Fruit fly (Drosophila melanogaster) whole organism, prepupa: Measurements from ENCODE around the gene Vlet.
A peak's percentile ranks its signal among the peaks of the same experiment; 100 is the strongest.

ENCODE experiments used
- CG10631 ChIP-seq: fragments of 200-800 bp; sonication (Bioruptor generic); optimal IDR thresholded peaks from 2 replicates; lab custom pipeline; 2016; ENCODE audit warnings: missing biosample characterization, missing genetic modification characterization
- CG10669 ChIP-seq: fragments of 200-800 bp; sonication (Bioruptor generic); optimal IDR thresholded peaks from 3 replicates; lab custom pipeline; 2018; ENCODE audit warnings: missing biosample characterization, mild to moderate bottlenecking, missing genetic modification characterization, moderate library complexity
- CG11294 ChIP-seq: fragments of 200-800 bp; sonication (Bioruptor generic); IDR thresholded peaks from 2 replicates; pipeline ENCODE4 v1.3.6; 2022; ENCODE audit warnings: missing biosample characterization, missing genetic modification characterization
- CG11902 ChIP-seq: fragments of 200-800 bp; sonication (Bioruptor generic); optimal IDR thresholded peaks from 3 replicates; lab custom pipeline; 2016; ENCODE audit warnings: missing biosample characterization, missing genetic modification characterization
- CG15336 ChIP-seq: fragments of 200-800 bp; sonication (Bioruptor generic); IDR thresholded peaks from 2 replicates; pipeline ENCODE4 v1.3.6; 2022; ENCODE audit warnings: missing biosample characterization, missing genetic modification characterization
- CG1621 ChIP-seq: fragments of 200-800 bp; sonication (Bioruptor generic); optimal IDR thresholded peaks from 3 replicates; lab custom pipeline; 2018; ENCODE audit warnings: missing biosample characterization, mild to moderate bottlenecking, missing genetic modification characterization
- CG16779 ChIP-seq: fragments of 200-800 bp; sonication (Bioruptor generic); optimal IDR thresholded peaks from 3 replicates; lab custom pipeline; 2017; ENCODE audit warnings: missing biosample characterization, mild to moderate bottlenecking, missing genetic modification characterization
- CG3032 ChIP-seq: fragments of 200-800 bp; optimal IDR thresholded peaks from 2 replicates; lab custom pipeline; 2019; ENCODE audit warnings: missing biosample characterization, mild to moderate bottlenecking, missing genetic modification characterization, moderate library complexity
- CG31627 ChIP-seq: fragments of 200-800 bp; sonication (Bioruptor generic); optimal IDR thresholded peaks from 3 replicates; lab custom pipeline; 2016; ENCODE audit warnings: missing biosample characterization, missing genetic modification characterization
- CG32006 ChIP-seq: fragments of 200-800 bp; sonication (Bioruptor generic); optimal IDR thresholded peaks from 3 replicates; lab custom pipeline; 2017; ENCODE audit warnings: missing biosample characterization, mild to moderate bottlenecking, missing genetic modification characterization
- CG4318 ChIP-seq: fragments of 200-800 bp; sonication (Bioruptor generic); optimal IDR thresholded peaks from 3 replicates; lab custom pipeline; 2017; ENCODE audit warnings: missing biosample characterization, mild to moderate bottlenecking, missing genetic modification characterization
- CG6163 ChIP-seq: fragments of 200-800 bp; sonication (Bioruptor generic); IDR thresholded peaks from 3 replicates; pipeline ENCODE4 v1.3.6; 2022; ENCODE audit warnings: missing biosample characterization, missing genetic modification characterization
- CG6276 ChIP-seq: fragments of 200-800 bp; sonication (Bioruptor generic); optimal IDR thresholded peaks from 2 replicates; lab custom pipeline; 2017; ENCODE audit warnings: missing biosample characterization, mild to moderate bottlenecking, missing genetic modification characterization
- CG6792 ChIP-seq: fragments of 200-800 bp; sonication (Bioruptor generic); optimal IDR thresholded peaks from 3 replicates; lab custom pipeline; 2016; ENCODE audit warnings: missing biosample characterization, missing genetic modification characterization
- CG6808 ChIP-seq: fragments of 200-800 bp; sonication (Bioruptor generic); optimal IDR thresholded peaks from 3 replicates; lab custom pipeline; 2017; ENCODE audit warnings: missing biosample characterization, missing genetic modification characterization, mild to moderate bottlenecking, moderate library complexity, missing genetic modification reagents
- CG6854 ChIP-seq: fragments of 200-800 bp; sonication (Bioruptor generic); optimal IDR thresholded peaks from 2 replicates; lab custom pipeline; 2017; ENCODE audit warnings: missing biosample characterization, mild to moderate bottlenecking, missing genetic modification characterization
- CG7368 ChIP-seq: fragments of 200-800 bp; sonication (Bioruptor generic); optimal IDR thresholded peaks from 3 replicates; lab custom pipeline; 2016; ENCODE audit warnings: missing biosample characterization, missing genetic modification characterization
- CG8632 ChIP-seq: fragments of 200-800 bp; sonication (Bioruptor generic); optimal IDR thresholded peaks from 3 replicates; lab custom pipeline; 2016; ENCODE audit warnings: missing biosample characterization, missing genetic modification characterization
- CG9139 ChIP-seq: fragments of 200-800 bp; sonication (Bioruptor generic); optimal IDR thresholded peaks from 3 replicates; lab custom pipeline; 2017; ENCODE audit warnings: missing biosample characterization, mild to moderate bottlenecking, missing genetic modification characterization
- Eip75B ChIP-seq: fragments of 200-800 bp; sonication (Bioruptor generic); optimal IDR thresholded peaks from 3 replicates; lab custom pipeline; 2016; ENCODE audit warnings: missing biosample characterization, missing genetic modification characterization
- Eip78C ChIP-seq: fragments of 200-800 bp; sonication (Bioruptor generic); peaks from one replicate; lab custom pipeline; 2016; ENCODE audit warnings: missing biosample characterization, missing genetic modification characterization
- Eip93F ChIP-seq: fragments of 200-800 bp; sonication (Bioruptor generic); optimal IDR thresholded peaks from 2 replicates; lab custom pipeline; 2016; ENCODE audit warnings: missing biosample characterization, mild to moderate bottlenecking, missing genetic modification characterization
- Ets21C ChIP-seq: fragments of 200-800 bp; sonication (Bioruptor generic); optimal IDR thresholded peaks from 3 replicates; lab custom pipeline; 2016; ENCODE audit warnings: missing biosample characterization, missing genetic modification characterization
- Gug ChIP-seq: fragments of 200-800 bp; sonication (Bioruptor generic); IDR thresholded peaks from 2 replicates; pipeline ENCODE4 v1.3.6; 2022; ENCODE audit warnings: missing biosample characterization, missing genetic modification characterization
- Hr38 ChIP-seq: sonication (Bioruptor generic); optimal IDR thresholded peaks from 2 replicates; lab custom pipeline; 2016; ENCODE audit warnings: missing biosample characterization, missing genetic modification characterization
- Hr4 ChIP-seq: fragments of 200-800 bp; sonication (Bioruptor generic); optimal IDR thresholded peaks from 3 replicates; lab custom pipeline; 2016; ENCODE audit warnings: missing biosample characterization, missing genetic modification characterization
- Lpt ChIP-seq: fragments of 200-800 bp; sonication (Bioruptor generic); optimal IDR thresholded peaks from 3 replicates; lab custom pipeline; 2016; ENCODE audit warnings: missing biosample characterization, missing genetic modification characterization
- Met ChIP-seq: fragments of 200-800 bp; sonication (Bioruptor generic); optimal IDR thresholded peaks from 3 replicates; lab custom pipeline; 2016; ENCODE audit warnings: missing biosample characterization, missing genetic modification characterization
- OdsH ChIP-seq: fragments of 200-800 bp; sonication (Bioruptor generic); optimal IDR thresholded peaks from 3 replicates; lab custom pipeline; 2016; ENCODE audit warnings: missing biosample characterization, missing genetic modification characterization
- Smox ChIP-seq: fragments of 200-800 bp; sonication (Bioruptor generic); optimal IDR thresholded peaks from 3 replicates; lab custom pipeline; 2016; ENCODE audit warnings: missing biosample characterization, missing genetic modification characterization
- Sox102F ChIP-seq: fragments of 200-800 bp; sonication (Bioruptor generic); optimal IDR thresholded peaks from 2 replicates; lab custom pipeline; 2016; ENCODE audit warnings: missing biosample characterization, mild to moderate bottlenecking, missing genetic modification characterization
- Sox14 ChIP-seq: fragments of 200-800 bp; sonication (Bioruptor generic); optimal IDR thresholded peaks from 3 replicates; lab custom pipeline; 2016; ENCODE audit warnings: missing biosample characterization, missing genetic modification characterization
- Sox15 ChIP-seq: fragments of 200-800 bp; sonication (Bioruptor generic); optimal IDR thresholded peaks from 3 replicates; lab custom pipeline; 2016; ENCODE audit warnings: missing biosample characterization, missing genetic modification characterization
- achi ChIP-seq: fragments of 200-800 bp; sonication (Bioruptor generic); optimal IDR thresholded peaks from 3 replicates; lab custom pipeline; 2016; ENCODE audit warnings: missing biosample characterization, missing genetic modification characterization
- acj6 ChIP-seq: fragments of 200-800 bp; sonication (Bioruptor generic); optimal IDR thresholded peaks from 3 replicates; lab custom pipeline; 2016; ENCODE audit warnings: missing biosample characterization, missing genetic modification characterization
- cyc ChIP-seq: fragments of 200-800 bp; sonication (Bioruptor generic); optimal IDR thresholded peaks from 3 replicates; lab custom pipeline; 2016; ENCODE audit warnings: missing biosample characterization, missing genetic modification characterization
- dac ChIP-seq: fragments of 200-800 bp; sonication (Bioruptor generic); optimal IDR thresholded peaks from 2 replicates; lab custom pipeline; 2017; ENCODE audit warnings: missing biosample characterization, mild to moderate bottlenecking, missing genetic modification characterization
- dsx ChIP-seq: fragments of 200-800 bp; optimal IDR thresholded peaks from 3 replicates; lab custom pipeline; 2019; ENCODE audit warnings: missing biosample characterization, mild to moderate bottlenecking, missing genetic modification characterization, moderate library complexity; ENCODE audit not compliant: poor library complexity, severe bottlenecking
- eg ChIP-seq: fragments of 200-800 bp; sonication (Bioruptor generic); IDR thresholded peaks from 3 replicates; pipeline ENCODE4 v1.3.6; 2022; ENCODE audit warnings: missing biosample characterization, missing genetic modification characterization
- esn ChIP-seq: fragments of 200-800 bp; sonication (Bioruptor generic); optimal IDR thresholded peaks from 2 replicates; lab custom pipeline; 2016; ENCODE audit warnings: missing biosample characterization, mild to moderate bottlenecking, missing genetic modification characterization, moderate library complexity
- fd59A ChIP-seq: fragments of 200-800 bp; sonication (Bioruptor generic); optimal IDR thresholded peaks from 2 replicates; lab custom pipeline; 2017; ENCODE audit warnings: missing biosample characterization, mild to moderate bottlenecking, missing genetic modification characterization, missing genetic modification reagents
- fd85E ChIP-seq: fragments of 200-800 bp; sonication (Bioruptor generic); optimal IDR thresholded peaks from 3 replicates; lab custom pipeline; 2016; ENCODE audit warnings: missing biosample characterization, missing genetic modification characterization
- fkh ChIP-seq: fragments of 200-800 bp; sonication (Bioruptor generic); optimal IDR thresholded peaks from 3 replicates; lab custom pipeline; 2017; ENCODE audit warnings: missing biosample characterization, mild to moderate bottlenecking, missing genetic modification characterization, moderate library complexity
- net ChIP-seq: fragments of 200-800 bp; sonication (Bioruptor generic); optimal IDR thresholded peaks from 3 replicates; lab custom pipeline; 2016; ENCODE audit warnings: missing biosample characterization, missing genetic modification characterization
- pdm3 ChIP-seq: fragments of 200-800 bp; sonication (Bioruptor generic); optimal IDR thresholded peaks from 3 replicates; lab custom pipeline; 2016; ENCODE audit warnings: missing biosample characterization, missing genetic modification characterization
- salr ChIP-seq, 2 experiments: fragments of 200-800 bp; sonication (Bioruptor generic); optimal IDR thresholded peaks; 3 replicates each; lab custom pipeline; 2016 to 2018; ENCODE audit warnings: missing biosample characterization in 2 of 2, missing genetic modification characterization in 2 of 2, mild to moderate bottlenecking in 1 of 2
- spab ChIP-seq: fragments of 200-800 bp; sonication (Bioruptor generic); optimal IDR thresholded peaks from 2 replicates; lab custom pipeline; 2017; ENCODE audit warnings: missing biosample characterization, mild to moderate bottlenecking, missing genetic modification characterization, missing genetic modification reagents
- ss ChIP-seq, 2 experiments: fragments of 200-800 bp; sonication (Bioruptor generic); optimal IDR thresholded peaks; 2 replicates in 1 of 2; 3 replicates in 1 of 2; lab custom pipeline; 2017 to 2018; ENCODE audit warnings: mild to moderate bottlenecking in 2 of 2, missing biosample characterization in 2 of 2, missing genetic modification characterization in 2 of 2, moderate library complexity in 1 of 2
- topi ChIP-seq: fragments of 200-800 bp; sonication (Bioruptor generic); optimal IDR thresholded peaks from 3 replicates; lab custom pipeline; 2016; ENCODE audit warnings: missing biosample characterization, missing genetic modification characterization
- vri ChIP-seq: fragments of 200-800 bp; sonication (Bioruptor generic); optimal IDR thresholded peaks from 3 replicates; lab custom pipeline; 2016; ENCODE audit warnings: missing biosample characterization, mild to moderate bottlenecking, missing genetic modification characterization

The Vlet gene

dm6 chrX:11694959-11695882 lies 16.8 kb upstream of the Vlet start, which contains the start of gene PhKgamma:
PhKgamma (plus strand) TSS chrX:11695137.
- no peak for TF ChIP-seq CG10631 (GFP tag; lab: Kevin White, UChicago)
- TF ChIP-seq CG8632 (GFP tag; lab: Kevin White, UChicago) = no peak
- TF ChIP-seq Smox (GFP tag; lab: Kevin White, UChicago) = no peak
- TF ChIP-seq Ets21C (GFP tag; lab: Kevin White, UChicago) = peak; percentile 10
- TF ChIP-seq CG11902 (GFP tag; lab: Kevin White, UChicago) = no peak
- peak; percentile 49 for TF ChIP-seq CG32006 (GFP tag; lab: Kevin White, UChicago)
- TF ChIP-seq Eip75B = peak; percentile 26
- peak; percentile 78 to 94 for TF ChIP-seq ss (GFP tag; optimal IDR thresholded peaks at IDR 0.05; lab: Kevin White, UChicago)
- TF ChIP-seq Met (GFP tag; lab: Kevin White, UChicago) = no peak
- 0 out of 2 replicates have a peak, but pooled peaks have one; percentile 19 for TF ChIP-seq Gug (GFP tag; lab: Robert Waterston, UW)
- peak; percentile 7 for TF ChIP-seq CG3032
- no peak for TF ChIP-seq Sox15 (GFP tag; lab: Kevin White, UChicago)
- no peak for TF ChIP-seq CG6854 (GFP tag; lab: Kevin White, UChicago)
- no peak for TF ChIP-seq CG31627 (GFP tag; lab: Kevin White, UChicago)
- no peak for TF ChIP-seq CG4318 (GFP tag; lab: Kevin White, UChicago)
- peak; percentile 72 for TF ChIP-seq CG6808 (GFP tag; lab: Kevin White, UChicago)
- peak; percentile 3 for TF ChIP-seq Sox102F (GFP tag; lab: Kevin White, UChicago)
- TF ChIP-seq CG6276 = peak; percentile 70
- no peak for TF ChIP-seq Hr4
- TF ChIP-seq achi (GFP tag; lab: Kevin White, UChicago) = peak; percentile 13
- TF ChIP-seq CG15336 (GFP tag; lab: Robert Waterston, UW) = peak; percentile 63
- TF ChIP-seq CG6792 = no peak
- TF ChIP-seq salr (GFP tag; optimal IDR thresholded peaks at IDR 0.05; lab: Kevin White, UChicago) = peak in 1 of 2 experiments; percentile 47
- no peak for TF ChIP-seq pdm3 (GFP tag; lab: Kevin White, UChicago)
- TF ChIP-seq CG11294 (GFP tag; lab: Robert Waterston, UW) = no peak; the same call in 1 of the 2 replicates
- peak; percentile 48 for TF ChIP-seq Lpt (GFP tag; lab: Kevin White, UChicago)
- TF ChIP-seq fkh (GFP tag; lab: Kevin White, UChicago) = peak; percentile 27
- TF ChIP-seq acj6 (GFP tag; lab: Kevin White, UChicago) = no peak
- peak; percentile 21 for TF ChIP-seq spab (GFP tag; lab: Kevin White, UChicago)
- TF ChIP-seq esn = peak; percentile 31
- TF ChIP-seq Hr38 (GFP tag; lab: Kevin White, UChicago) = no peak
- no peak for TF ChIP-seq dac
- TF ChIP-seq Eip93F (GFP tag; lab: Kevin White, UChicago) = peak; percentile 27
- peak; percentile 15 for TF ChIP-seq topi (GFP tag; lab: Kevin White, UChicago)
- TF ChIP-seq CG6163 (GFP tag; lab: Robert Waterston, UW) = peak; percentile 73
- peak; percentile 47 for TF ChIP-seq net
- TF ChIP-seq dsx (GFP tag; lab: Kevin White, UChicago) = peak; percentile 51
- TF ChIP-seq Eip78C (GFP tag; lab: Kevin White, UChicago) = peak; percentile 67
- TF ChIP-seq eg (GFP tag; lab: Robert Waterston, UW) = peak; percentile 74; the same call in 2 of the 3 replicates
- peak; percentile 28 for TF ChIP-seq CG7368 (GFP tag; lab: Kevin White, UChicago)
- TF ChIP-seq CG16779 (tag; lab: Kevin White, UChicago) = peak; percentile 67
- no peak for TF ChIP-seq OdsH (GFP tag; lab: Kevin White, UChicago)
- TF ChIP-seq Sox14 = peak; percentile 35
- TF ChIP-seq cyc (GFP tag; lab: Kevin White, UChicago) = peak; percentile 11
- TF ChIP-seq fd85E = no peak
- TF ChIP-seq CG10669 = peak; percentile 10
- TF ChIP-seq CG1621 (tag; lab: Kevin White, UChicago) = peak; percentile 8
- peak; percentile 64 for TF ChIP-seq CG9139
- TF ChIP-seq vri = peak; percentile 60
- TF ChIP-seq fd59A (GFP tag; lab: Kevin White, UChicago) = peak; percentile 29
